Worm (Caenorhabditis elegans) whole organism, mixed stage, embryonic: ENCODE measurements around the gene B0432.10.

ENCODE experiments used
- drap-1 ChIP-seq: fragments of 200-800 bp; sonication (Bioruptor generic); optimal IDR thresholded peaks from 3 replicates; lab custom pipeline; 2018; ENCODE audit warnings: mild to moderate bottlenecking, missing genetic modification characterization, missing compliant biosample characterization
- elt-1 ChIP-seq: sonication (generic microtip); optimal IDR thresholded peaks from 2 replicates; lab custom pipeline; 2017; ENCODE audit warnings: missing genetic modification characterization, mild to moderate bottlenecking, missing compliant biosample characterization, antibody characterized with exemption, moderate library complexity, borderline replicate concordance; ENCODE audit not compliant: insufficient read depth
- elt-3 ChIP-seq: fragments of 150-350 bp; optimal IDR thresholded peaks from 2 replicates; lab custom pipeline; 2014; ENCODE audit warnings: missing biosample characterization, missing genetic modification characterization
- lsy-2 ChIP-seq: fragments of 150-350 bp; optimal IDR thresholded peaks from 2 replicates; lab custom pipeline; 2014; ENCODE audit warnings: missing biosample characterization, missing genetic modification characterization
- pha-4 ChIP-seq: fragments of 150-350 bp; optimal IDR thresholded peaks from 2 replicates; lab custom pipeline; 2018; ENCODE audit warnings: missing biosample characterization, missing genetic modification reagents, missing genetic modification characterization
- tbx-8 ChIP-seq: fragments of 200-800 bp; sonication (Bioruptor generic); optimal IDR thresholded peaks from 2 replicates; lab custom pipeline; 2018; ENCODE audit warnings: mild to moderate bottlenecking, missing genetic modification characterization, moderate library complexity, missing compliant biosample characterization
- unc-120 ChIP-seq: sonication (generic microtip); optimal IDR thresholded peaks from 2 replicates; lab custom pipeline; 2017; ENCODE audit warnings: missing genetic modification characterization, missing compliant biosample characterization; ENCODE audit not compliant: poor library complexity, severe bottlenecking

ce11 chrII:286551-286724 lies 363 bp upstream of the B0432.10 start, which contains the start of gene misc-1:
- TF ChIP-seq pha-4 (tag; lab: Kevin White, UChicago) (no peak), tbx-8 (GFP tag; lab: Kevin White, UChicago) (no peak), unc-120 (tag; lab: Kevin White, UChicago) (no peak), lsy-2 (tag; lab: Kevin White, UChicago) (no peak), elt-1 (tag; lab: Kevin White, UChicago) (no peak), drap-1 (no peak), elt-3 (tag; lab: Kevin White, UChicago) (no peak)
